Fruit fly (Drosophila melanogaster) whole organism: ENCODE measurements around the gene CG10996.

Experiments used
- CG8478 ChIP-seq: fragments of >200 bp; optimal IDR thresholded peaks from 2 replicates; lab custom pipeline; 2018; ENCODE audit warnings: inconsistent platforms
- pan ChIP-seq: fragments of >200 bp; optimal IDR thresholded peaks from 2 replicates; lab custom pipeline; 2017
- psq ChIP-seq: fragments of >200 bp; optimal IDR thresholded peaks from 2 replicates; lab custom pipeline; 2017
- usp ChIP-seq: fragments of >200 bp; optimal IDR thresholded peaks from 2 replicates; lab custom pipeline; 2017; ENCODE audit warnings: missing biosample characterization, missing genetic modification characterization, mixed read lengths

DNA sequence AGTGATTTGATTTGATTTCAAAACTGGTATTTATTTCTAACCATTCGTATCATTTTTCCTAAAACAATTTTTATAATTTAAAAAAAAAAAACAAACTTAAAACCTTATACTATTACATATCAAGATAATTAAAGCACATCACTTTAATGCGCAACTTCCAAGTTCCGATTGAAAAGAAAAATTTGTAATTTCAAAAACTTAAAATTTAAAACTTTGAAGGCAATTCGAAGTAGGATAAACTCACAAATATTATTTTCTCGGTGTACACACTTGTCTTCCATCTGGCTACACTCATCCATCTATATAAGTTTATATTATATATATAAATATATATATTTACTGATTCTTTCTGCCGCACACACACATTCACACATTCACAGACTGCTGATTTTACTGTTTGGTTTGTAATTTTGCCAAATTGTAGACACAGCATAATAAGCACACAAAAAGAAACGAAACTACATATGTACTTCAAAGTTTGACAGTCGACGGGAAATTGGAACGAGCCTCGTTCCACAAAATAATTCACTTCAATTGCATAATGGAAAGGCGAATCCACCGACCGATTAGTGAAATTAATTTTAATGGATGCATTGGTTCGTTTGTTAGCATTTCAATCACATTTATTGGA is 11.3 kb downstream of the CG10996 start:
- no peak for TF ChIP-seq psq (lab: Kevin White, UChicago)
- TF ChIP-seq pan (lab: Kevin White, UChicago) = no peak
- no peak for TF ChIP-seq usp (GFP tag; lab: Kevin White, UChicago)
- no peak for TF ChIP-seq CG8478 (lab: Kevin White, UChicago)
